Worm (Caenorhabditis elegans) whole organism, L4/young adult: Measurements from ENCODE around the gene nlp-27.

ENCODE experiments used
- W03F9.2 ChIP-seq: fragments of 150-350 bp; optimal IDR thresholded peaks from 2 replicates; lab custom pipeline; 2014; ENCODE audit warnings: missing biosample characterization, missing genetic modification characterization
- dao-5 ChIP-seq: sonication (generic microtip); optimal IDR thresholded peaks from 2 replicates; lab custom pipeline; 2016; ENCODE audit warnings: missing genotype, missing genetic modification characterization, moderate library complexity, missing compliant biosample characterization
- him-1 ChIP-seq: sonication (generic microtip); optimal IDR thresholded peaks from 2 replicates; lab custom pipeline; 2016; ENCODE audit warnings: missing genotype, missing genetic modification reagents, missing genetic modification characterization, missing compliant biosample characterization

- no peak for TF ChIP-seq him-1 (tag; lab: Kevin White, UChicago)
- TF ChIP-seq W03F9.2 (tag; lab: Kevin White, UChicago) = no peak
- TF ChIP-seq dao-5 (tag; lab: Kevin White, UChicago) = no peak
These were observed 16.0 kb downstream of the nlp-27 start, which contains the start of gene srh-8 for ce11 chrV:4005219-4005618.
